Fruit fly (Drosophila melanogaster) whole organism, embryonic: ENCODE measurements around the gene Obp73a.
A peak's percentile ranks its signal among the peaks of the same experiment; 100 is the strongest.

Experiments
- Bdp1 ChIP-seq: fragments of 200-800 bp; sonication (Bioruptor generic); optimal IDR thresholded peaks from 3 replicates; lab custom pipeline; 2016; ENCODE audit warnings: missing biosample characterization, missing genetic modification characterization
- Blimp-1 ChIP-seq: fragments of 200-800 bp; sonication (Bioruptor generic); optimal IDR thresholded peaks from 3 replicates; lab custom pipeline; 2018; ENCODE audit warnings: missing biosample characterization, missing genetic modification characterization, mild to moderate bottlenecking, moderate library complexity, missing genetic modification reagents
- C15 ChIP-seq: fragments of 200-800 bp; sonication (Bioruptor generic); IDR thresholded peaks from 3 replicates; pipeline ENCODE4 v1.3.6; 2022; ENCODE audit warnings: missing biosample characterization, missing genetic modification characterization
- CG1024 ChIP-seq: fragments of 200-800 bp; sonication (Bioruptor generic); IDR thresholded peaks from 2 replicates; pipeline ENCODE4 v1.3.6; 2022; ENCODE audit warnings: missing biosample characterization, missing genetic modification characterization
- CG12219 ChIP-seq: fragments of 200-800 bp; sonication (Bioruptor generic); optimal IDR thresholded peaks from 3 replicates; lab custom pipeline; 2018; ENCODE audit warnings: missing biosample characterization, mild to moderate bottlenecking, missing genetic modification characterization
- CG15073 ChIP-seq: fragments of 200-800 bp; sonication (Bioruptor generic); optimal IDR thresholded peaks from 2 replicates; lab custom pipeline; 2016; ENCODE audit warnings: missing biosample characterization, missing genetic modification characterization
- CG1603 ChIP-seq: fragments of 200-800 bp; sonication (Bioruptor generic); optimal IDR thresholded peaks from 2 replicates; lab custom pipeline; 2019; ENCODE audit warnings: missing biosample characterization, mild to moderate bottlenecking, missing genetic modification characterization, moderate library complexity
- CG17568 ChIP-seq: fragments of 200-800 bp; sonication (Bioruptor generic); optimal IDR thresholded peaks from 2 replicates; lab custom pipeline; 2018; ENCODE audit warnings: missing biosample characterization, mild to moderate bottlenecking, missing genetic modification characterization, moderate library complexity
- CG18599 ChIP-seq: fragments of 200-800 bp; sonication (Bioruptor generic); optimal IDR thresholded peaks from 3 replicates; lab custom pipeline; 2017; ENCODE audit warnings: missing biosample characterization, missing genetic modification characterization, mild to moderate bottlenecking, moderate library complexity, missing genetic modification reagents
- CG2712 ChIP-seq: fragments of 200-800 bp; optimal IDR thresholded peaks from 3 replicates; lab custom pipeline; 2019; ENCODE audit warnings: missing biosample characterization, mild to moderate bottlenecking, missing genetic modification characterization, moderate library complexity
- CG2875 ChIP-seq: fragments of 200-800 bp; sonication (Bioruptor generic); optimal IDR thresholded peaks from 2 replicates; lab custom pipeline; 2017; ENCODE audit warnings: missing biosample characterization, mild to moderate bottlenecking, missing genetic modification characterization, missing genetic modification reagents
- CG34376 ChIP-seq: fragments of 200-800 bp; sonication (Bioruptor generic); optimal IDR thresholded peaks from 2 replicates; lab custom pipeline; 2018; ENCODE audit warnings: missing biosample characterization, mild to moderate bottlenecking, missing genetic modification characterization
- CG3995 ChIP-seq: fragments of 200-800 bp; sonication (Bioruptor generic); optimal IDR thresholded peaks from 3 replicates; lab custom pipeline; 2016; ENCODE audit warnings: missing biosample characterization, missing genetic modification characterization
- CG42726 ChIP-seq: fragments of 200-800 bp; sonication (Bioruptor generic); IDR thresholded peaks from 2 replicates; pipeline ENCODE4 v1.3.6; 2022; ENCODE audit warnings: missing biosample characterization, missing genetic modification characterization; ENCODE audit not compliant: partially characterized antibody
- CG4360 ChIP-seq: fragments of 200-800 bp; sonication (Bioruptor generic); IDR thresholded peaks from 2 replicates; pipeline ENCODE4 v1.3.6; 2022; ENCODE audit warnings: missing biosample characterization, missing genetic modification characterization
- CG7839 ChIP-seq: fragments of 200-800 bp; sonication (Bioruptor generic); optimal IDR thresholded peaks from 3 replicates; lab custom pipeline; 2018; ENCODE audit warnings: missing biosample characterization, mild to moderate bottlenecking, missing genetic modification characterization, moderate library complexity
- CG9797 ChIP-seq: fragments of 200-800 bp; sonication (Bioruptor generic); optimal IDR thresholded peaks from 3 replicates; lab custom pipeline; 2018; ENCODE audit warnings: missing biosample characterization, mild to moderate bottlenecking, missing genetic modification characterization
- CrebB ChIP-seq: fragments of 200-800 bp; sonication (Bioruptor generic); optimal IDR thresholded peaks from 3 replicates; lab custom pipeline; 2018; ENCODE audit warnings: missing biosample characterization, mild to moderate bottlenecking, missing genetic modification characterization
- D19A ChIP-seq: fragments of 200-800 bp; optimal IDR thresholded peaks from 3 replicates; lab custom pipeline; 2019; ENCODE audit warnings: missing biosample characterization, mild to moderate bottlenecking, missing genetic modification characterization, moderate library complexity
- E2f1 ChIP-seq: fragments of 200-800 bp; sonication (Bioruptor generic); IDR thresholded peaks from 2 replicates; pipeline ENCODE4 v1.3.6; 2022; ENCODE audit warnings: missing biosample characterization, missing genetic modification characterization
- H15 ChIP-seq: fragments of 200-800 bp; sonication (Bioruptor generic); IDR thresholded peaks from 3 replicates; pipeline ENCODE4 v1.3.6; 2022; ENCODE audit warnings: missing biosample characterization, missing genetic modification characterization
- Hand ChIP-seq: fragments of 200-800 bp; sonication (Bioruptor generic); optimal IDR thresholded peaks from 2 replicates; lab custom pipeline; 2017; ENCODE audit warnings: mild to moderate bottlenecking, missing biosample characterization, missing genetic modification reagents, missing genetic modification characterization
- Hey ChIP-seq: fragments of 200-800 bp; sonication (Bioruptor generic); optimal IDR thresholded peaks from 3 replicates; lab custom pipeline; 2018; ENCODE audit warnings: missing biosample characterization, mild to moderate bottlenecking, missing genetic modification characterization
- HmgZ ChIP-seq: fragments of 200-800 bp; sonication (Bioruptor generic); optimal IDR thresholded peaks from 2 replicates; lab custom pipeline; 2018; ENCODE audit warnings: missing biosample characterization, mild to moderate bottlenecking, missing genetic modification characterization
- Hr51 ChIP-seq, 2 experiments: fragments of 200-800 bp; sonication (Bioruptor generic); optimal IDR thresholded peaks; 2 replicates in 1 of 2; 3 replicates in 1 of 2; lab custom pipeline; 2016 to 2018; ENCODE audit warnings: missing biosample characterization in 2 of 2, missing genetic modification characterization in 2 of 2, mild to moderate bottlenecking in 1 of 2, moderate library complexity in 1 of 2
- NC2α ChIP-seq: fragments of 200-800 bp; sonication (Bioruptor generic); optimal IDR thresholded peaks from 2 replicates; lab custom pipeline; 2016; ENCODE audit warnings: missing biosample characterization, missing genetic modification characterization
- NC2β ChIP-seq: fragments of 200-800 bp; sonication (Bioruptor generic); optimal IDR thresholded peaks from 2 replicates; lab custom pipeline; 2016; ENCODE audit warnings: missing biosample characterization, missing genetic modification characterization
- Nf-YB ChIP-seq: fragments of 200-800 bp; sonication (Bioruptor generic); optimal IDR thresholded peaks from 3 replicates; lab custom pipeline; 2019; ENCODE audit warnings: missing biosample characterization, mild to moderate bottlenecking, missing genetic modification characterization, moderate library complexity
- Ptx1 ChIP-seq: fragments of 200-800 bp; sonication (Bioruptor generic); IDR thresholded peaks from 2 replicates; pipeline ENCODE4 v1.3.6; 2022; ENCODE audit warnings: missing biosample characterization, missing genetic modification characterization
- Vsx1 ChIP-seq: fragments of 200-800 bp; sonication (Bioruptor generic); optimal IDR thresholded peaks from 2 replicates; lab custom pipeline; 2017; ENCODE audit warnings: missing biosample characterization, mild to moderate bottlenecking, missing genetic modification characterization, missing genetic modification reagents
- Xrp1 ChIP-seq: fragments of 200-800 bp; sonication (Bioruptor generic); IDR thresholded peaks from 2 replicates; pipeline ENCODE4 v1.3.6; 2022; ENCODE audit warnings: missing biosample characterization, missing genetic modification characterization
- bigmax ChIP-seq: fragments of 200-800 bp; sonication (Bioruptor generic); optimal IDR thresholded peaks from 2 replicates; lab custom pipeline; 2018; ENCODE audit warnings: missing biosample characterization, mild to moderate bottlenecking, missing genetic modification characterization
- br ChIP-seq: fragments of >200 bp; optimal IDR thresholded peaks from 2 replicates; lab custom pipeline; 2017
- chinmo ChIP-seq: fragments of 200-800 bp; sonication (Bioruptor generic); IDR thresholded peaks from 4 replicates; pipeline ENCODE4 v1.3.6; 2022; ENCODE audit warnings: missing biosample characterization, missing genetic modification characterization; ENCODE audit not compliant: partially characterized antibody
- dimm ChIP-seq: fragments of 200-800 bp; sonication (Bioruptor generic); IDR thresholded peaks from 2 replicates; pipeline ENCODE4 v1.3.6; 2022; ENCODE audit warnings: missing biosample characterization, missing genetic modification characterization
- emc ChIP-seq: fragments of 200-800 bp; sonication (Bioruptor generic); optimal IDR thresholded peaks from 2 replicates; lab custom pipeline; 2016; ENCODE audit warnings: missing biosample characterization, missing genetic modification characterization
- en ChIP-seq: fragments of 200-800 bp; sonication (Bioruptor generic); optimal IDR thresholded peaks from 2 replicates; lab custom pipeline; 2016; ENCODE audit warnings: missing biosample characterization, missing genetic modification characterization
- fd96Cb ChIP-seq: fragments of 200-800 bp; sonication (Bioruptor generic); optimal IDR thresholded peaks from 2 replicates; lab custom pipeline; 2018; ENCODE audit warnings: missing biosample characterization, mild to moderate bottlenecking, missing genetic modification characterization, moderate library complexity
- gem ChIP-seq: fragments of 200-800 bp; sonication (Bioruptor generic); optimal IDR thresholded peaks from 2 replicates; lab custom pipeline; 2019; ENCODE audit warnings: missing biosample characterization, mild to moderate bottlenecking, missing genetic modification characterization, moderate library complexity
- insv ChIP-seq, 2 experiments: fragments of 200-800 bp; sonication (Bioruptor generic); optimal IDR thresholded peaks; 3 replicates each; lab custom pipeline; 2016 to 2018; ENCODE audit warnings: missing biosample characterization in 2 of 2, missing genetic modification characterization in 2 of 2
- inv ChIP-seq: fragments of 200-800 bp; sonication (Bioruptor generic); IDR thresholded peaks from 2 replicates; pipeline ENCODE4 v1.3.6; 2022; ENCODE audit warnings: missing biosample characterization, missing genetic modification characterization; ENCODE audit not compliant: partially characterized antibody
- ken ChIP-seq: fragments of 200-800 bp; sonication (Bioruptor generic); IDR thresholded peaks from 3 replicates; pipeline ENCODE4 v1.3.6; 2022; ENCODE audit warnings: missing biosample characterization, missing genetic modification characterization
- lab ChIP-seq: fragments of 200-800 bp; sonication (Bioruptor generic); optimal IDR thresholded peaks from 3 replicates; lab custom pipeline; 2017; ENCODE audit warnings: missing biosample characterization, missing genetic modification characterization, mild to moderate bottlenecking, moderate library complexity, missing genetic modification reagents
- lov ChIP-seq, 2 experiments: fragments of 200-800 bp in 1 of 2; fragments of >200 bp in 1 of 2; sonication (Bioruptor generic) in 1 of 2; IDR thresholded peaks in 1 of 2; optimal IDR thresholded peaks in 1 of 2; 2 replicates in 1 of 2; 3 replicates in 1 of 2; pipeline versions ENCODE4 v1.3.6 to Lab custom; 2017 to 2022; ENCODE audit warnings: missing biosample characterization in 1 of 2, missing genetic modification characterization in 1 of 2
- mirr ChIP-seq: fragments of 200-800 bp; sonication (Bioruptor generic); optimal IDR thresholded peaks from 3 replicates; lab custom pipeline; 2018; ENCODE audit warnings: missing biosample characterization, mild to moderate bottlenecking, missing genetic modification characterization
- trh ChIP-seq: fragments of 200-800 bp; sonication (Bioruptor generic); optimal IDR thresholded peaks from 2 replicates; lab custom pipeline; 2016; ENCODE audit warnings: missing biosample characterization, missing genetic modification characterization
- zfh1 ChIP-seq: fragments of 200-800 bp; sonication (Bioruptor generic); IDR thresholded peaks from 3 replicates; pipeline ENCODE4 v1.3.6; 2022; ENCODE audit warnings: missing biosample characterization, missing genetic modification characterization
- zfh2 ChIP-seq: fragments of 200-800 bp; sonication (Bioruptor generic); optimal IDR thresholded peaks from 2 replicates; lab custom pipeline; 2016; ENCODE audit warnings: missing biosample characterization, missing genetic modification characterization

The Obp73a gene

dm6 chr3L:16956768-16957533 lies 12.8 kb downstream of the Obp73a start (continued):
- TF ChIP-seq NC2β (GFP tag; lab: Kevin White, UChicago), result peak; percentile 31
- TF ChIP-seq CG1024 (GFP tag; lab: Robert Waterston, UW), result peak; percentile 44; the same call in 1 of the 2 replicates
- TF ChIP-seq CG34376, result peak; percentile 57
- no peak for TF ChIP-seq CG15073 (GFP tag; lab: Kevin White, UChicago)
- TF ChIP-seq CG12219 (GFP tag; lab: Kevin White, UChicago), result peak; percentile 53
- no peak for TF ChIP-seq CG4360
- peak; percentile 48 for TF ChIP-seq CG17568 (GFP tag; lab: Kevin White, UChicago)
- no peak for TF ChIP-seq inv (GFP tag; lab: Robert Waterston, UW)
- peak; percentile 72 for TF ChIP-seq E2f1 (GFP tag; lab: Robert Waterston, UW)
- TF ChIP-seq zfh2, result no peak
- TF ChIP-seq H15, result peak; percentile 55; the same call in 1 of the 3 replicates
- no peak for TF ChIP-seq en (GFP tag; lab: Kevin White, UChicago)
- TF ChIP-seq HmgZ (tag; lab: Kevin White, UChicago), result peak; percentile 59
- peak; percentile 83 for TF ChIP-seq Ptx1 (GFP tag; lab: Robert Waterston, UW)
- peak; percentile 35; the same call in 1 of the 3 replicates for TF ChIP-seq C15 (GFP tag; lab: Robert Waterston, UW)
- no peak for TF ChIP-seq trh
- no peak for TF ChIP-seq lov (optimal IDR thresholded peaks at IDR 0.05; lab: Kevin White, UChicago)
- no peak for TF ChIP-seq lov (GFP tag; IDR thresholded peaks at IDR 0.05; lab: Robert Waterston, UW)
- TF ChIP-seq CG9797 (GFP tag; lab: Kevin White, UChicago), result no peak
- TF ChIP-seq bigmax (GFP tag; lab: Kevin White, UChicago), result no peak
- no peak for TF ChIP-seq dimm (GFP tag; lab: Robert Waterston, UW)
- TF ChIP-seq fd96Cb (tag; lab: Kevin White, UChicago), result peak; percentile 70
- peak; percentile 83 for TF ChIP-seq CG2712 (tag; lab: Kevin White, UChicago)
- peak; percentile 21 for TF ChIP-seq Bdp1 (GFP tag; lab: Kevin White, UChicago)
- TF ChIP-seq insv (GFP tag; optimal IDR thresholded peaks at IDR 0.05; lab: Kevin White, UChicago), result no peak
- no peak for TF ChIP-seq CG2875 (GFP tag; lab: Kevin White, UChicago)
- no peak for TF ChIP-seq Hey
- TF ChIP-seq emc (GFP tag; lab: Kevin White, UChicago), result no peak
- no peak for TF ChIP-seq CG42726
- TF ChIP-seq Vsx1 (GFP tag; lab: Kevin White, UChicago), result no peak
- TF ChIP-seq Blimp-1 (GFP tag; lab: Kevin White, UChicago), result peak; percentile 79
- peak; percentile 69 for TF ChIP-seq mirr (GFP tag; lab: Kevin White, UChicago)
- TF ChIP-seq D19A (tag; lab: Kevin White, UChicago), result peak; percentile 77
- TF ChIP-seq Xrp1, result peak; percentile 67; the same call in 1 of the 2 replicates
- peak; percentile 50 for TF ChIP-seq Nf-YB (GFP tag; lab: Kevin White, UChicago)
- TF ChIP-seq Hand (GFP tag; lab: Kevin White, UChicago), result no peak
- peak; percentile 74 for TF ChIP-seq zfh1
- TF ChIP-seq gem (tag; lab: Kevin White, UChicago), result peak; percentile 80
- TF ChIP-seq CrebB (tag; lab: Kevin White, UChicago), result peak; percentile 51
- TF ChIP-seq chinmo (GFP tag; lab: Robert Waterston, UW), result peak; percentile 97
- no peak for TF ChIP-seq CG1603 (tag; lab: Kevin White, UChicago)
- peak; percentile 21; the same call in 1 of the 3 replicates for TF ChIP-seq ken (GFP tag; lab: Robert Waterston, UW)
- TF ChIP-seq lab (GFP tag; lab: Kevin White, UChicago), result peak; percentile 73
- TF ChIP-seq Hr51 (GFP tag; optimal IDR thresholded peaks at IDR 0.05; lab: Kevin White, UChicago), result peak; percentile 20 to 82
- TF ChIP-seq CG3995 (GFP tag; lab: Kevin White, UChicago), result no peak
- TF ChIP-seq CG18599 (GFP tag; lab: Kevin White, UChicago), result peak; percentile 65
- TF ChIP-seq CG7839 (tag; lab: Kevin White, UChicago), result peak; percentile 72
- no peak for TF ChIP-seq br (lab: Kevin White, UChicago)
- peak; percentile 2 for TF ChIP-seq NC2α (GFP tag; lab: Kevin White, UChicago)
